Fruit fly (Drosophila melanogaster) whole organism, embryonic: ENCODE measurements around the gene Tace.

Experiments used
- Bdp1 ChIP-seq: fragments of 200-800 bp; sonication (Bioruptor generic); optimal IDR thresholded peaks from 3 replicates; lab custom pipeline; 2016; ENCODE audit warnings: missing biosample characterization, missing genetic modification characterization
- C15 ChIP-seq: fragments of 200-800 bp; sonication (Bioruptor generic); IDR thresholded peaks from 3 replicates; pipeline ENCODE4 v1.3.6; 2022; ENCODE audit warnings: missing biosample characterization, missing genetic modification characterization
- CG10274 ChIP-seq: fragments of 200-800 bp; sonication (Bioruptor generic); optimal IDR thresholded peaks from 3 replicates; lab custom pipeline; 2017; ENCODE audit warnings: missing biosample characterization, mild to moderate bottlenecking, missing genetic modification characterization
- CG11093 ChIP-seq: fragments of 200-800 bp; sonication (Bioruptor generic); IDR thresholded peaks from 3 replicates; pipeline ENCODE4 v1.3.6; 2022; ENCODE audit warnings: missing biosample characterization, missing genetic modification characterization
- CG11723 ChIP-seq: fragments of 200-800 bp; sonication (Bioruptor generic); optimal IDR thresholded peaks from 2 replicates; lab custom pipeline; 2017; ENCODE audit warnings: missing biosample characterization, mild to moderate bottlenecking, missing genetic modification characterization
- CG12071 ChIP-seq: fragments of 200-800 bp; sonication (Bioruptor generic); optimal IDR thresholded peaks from 3 replicates; lab custom pipeline; 2018; ENCODE audit warnings: missing biosample characterization, mild to moderate bottlenecking, missing genetic modification characterization
- CG12942 ChIP-seq: fragments of 200-800 bp; sonication (Bioruptor generic); optimal IDR thresholded peaks from 3 replicates; lab custom pipeline; 2016; ENCODE audit warnings: missing biosample characterization, missing genetic modification characterization
- CG13775 ChIP-seq: fragments of 200-800 bp; sonication (Bioruptor generic); optimal IDR thresholded peaks from 3 replicates; lab custom pipeline; 2017; ENCODE audit warnings: missing biosample characterization, mild to moderate bottlenecking, missing genetic modification characterization
- CG17829 ChIP-seq: fragments of 200-800 bp; optimal IDR thresholded peaks from 2 replicates; lab custom pipeline; 2019; ENCODE audit warnings: missing biosample characterization, mild to moderate bottlenecking, missing genetic modification characterization, moderate library complexity
- CG18764 ChIP-seq: fragments of 200-800 bp; sonication (Bioruptor generic); optimal IDR thresholded peaks from 3 replicates; lab custom pipeline; 2016; ENCODE audit warnings: missing biosample characterization, missing genetic modification characterization
- CG2889 ChIP-seq: fragments of 200-800 bp; sonication (Bioruptor generic); IDR thresholded peaks from 3 replicates; pipeline ENCODE4 v1.3.6; 2022; ENCODE audit warnings: missing biosample characterization, missing genetic modification characterization
- CG30020 ChIP-seq: fragments of 200-800 bp; optimal IDR thresholded peaks from 2 replicates; lab custom pipeline; 2019; ENCODE audit warnings: missing biosample characterization, mild to moderate bottlenecking, missing genetic modification characterization, moderate library complexity
- CG32772 ChIP-seq: fragments of 200-800 bp; sonication (Bioruptor generic); IDR thresholded peaks from 2 replicates; pipeline ENCODE4 v1.3.6; 2022; ENCODE audit warnings: missing biosample characterization, missing genetic modification characterization
- CG3995 ChIP-seq: fragments of 200-800 bp; sonication (Bioruptor generic); optimal IDR thresholded peaks from 3 replicates; lab custom pipeline; 2016; ENCODE audit warnings: missing biosample characterization, missing genetic modification characterization
- CG4424 ChIP-seq: fragments of 200-800 bp; sonication (Bioruptor generic); optimal IDR thresholded peaks from 3 replicates; lab custom pipeline; 2016; ENCODE audit warnings: missing biosample characterization, missing genetic modification characterization
- CG4820 ChIP-seq: fragments of 200-800 bp; sonication (Bioruptor generic); optimal IDR thresholded peaks from 3 replicates; lab custom pipeline; 2016; ENCODE audit warnings: missing biosample characterization, missing genetic modification characterization
- CG6272 ChIP-seq: fragments of 200-800 bp; sonication (Bioruptor generic); IDR thresholded peaks from 2 replicates; pipeline ENCODE4 v1.3.6; 2022; ENCODE audit warnings: missing biosample characterization, missing genetic modification characterization
- CG6791 ChIP-seq: fragments of 200-800 bp; sonication (Bioruptor generic); IDR thresholded peaks from 3 replicates; pipeline ENCODE4 v1.3.6; 2022; ENCODE audit warnings: missing biosample characterization, missing genetic modification characterization; ENCODE audit not compliant: partially characterized antibody
- CG6813 ChIP-seq: fragments of 200-800 bp; sonication (Bioruptor generic); optimal IDR thresholded peaks from 2 replicates; lab custom pipeline; 2017; ENCODE audit warnings: missing biosample characterization, missing genetic modification characterization, mild to moderate bottlenecking, moderate library complexity, missing genetic modification reagents
- CG7372 ChIP-seq: fragments of 200-800 bp; sonication (Bioruptor generic); IDR thresholded peaks from 2 replicates; pipeline ENCODE4 v1.3.6; 2022; ENCODE audit warnings: missing biosample characterization, missing genetic modification characterization
- CG7556 ChIP-seq: fragments of 200-800 bp; sonication (Bioruptor generic); optimal IDR thresholded peaks from 2 replicates; lab custom pipeline; 2017; ENCODE audit warnings: missing biosample characterization, mild to moderate bottlenecking, missing genetic modification characterization
- CG7928 ChIP-seq: fragments of 200-800 bp; sonication (Bioruptor generic); optimal IDR thresholded peaks from 2 replicates; lab custom pipeline; 2017; ENCODE audit warnings: missing biosample characterization, mild to moderate bottlenecking, missing genetic modification characterization
- CG8944 ChIP-seq: fragments of 200-800 bp; sonication (Bioruptor generic); optimal IDR thresholded peaks from 3 replicates; lab custom pipeline; 2016; ENCODE audit warnings: missing biosample characterization, missing genetic modification characterization
- CG9876 ChIP-seq: fragments of 200-800 bp; sonication (Bioruptor generic); optimal IDR thresholded peaks from 2 replicates; lab custom pipeline; 2016; ENCODE audit warnings: missing biosample characterization, missing genetic modification characterization
- Camta ChIP-seq: fragments of 200-800 bp; sonication (Bioruptor generic); optimal IDR thresholded peaks from 2 replicates; lab custom pipeline; 2016; ENCODE audit warnings: missing biosample characterization, missing genetic modification characterization
- Doc2 ChIP-seq: fragments of 200-800 bp; sonication (Bioruptor generic); IDR thresholded peaks from 2 replicates; pipeline ENCODE4 v1.3.6; 2022; ENCODE audit warnings: missing biosample characterization, missing genetic modification characterization
- Doc3 ChIP-seq: fragments of 200-800 bp; sonication (Bioruptor generic); IDR thresholded peaks from 3 replicates; pipeline ENCODE4 v1.3.6; 2022; ENCODE audit warnings: missing biosample characterization, missing genetic modification characterization; ENCODE audit not compliant: partially characterized antibody
- ERR ChIP-seq: fragments of 200-800 bp; sonication (Bioruptor generic); optimal IDR thresholded peaks from 2 replicates; lab custom pipeline; 2016; ENCODE audit warnings: missing biosample characterization, missing genetic modification characterization
- HLHmδ ChIP-seq: fragments of 200-800 bp; sonication (Bioruptor generic); optimal IDR thresholded peaks from 2 replicates; lab custom pipeline; 2018; ENCODE audit warnings: missing biosample characterization, mild to moderate bottlenecking, missing genetic modification characterization, moderate library complexity
- HmgD ChIP-seq: fragments of 200-800 bp; sonication (Bioruptor generic); optimal IDR thresholded peaks from 3 replicates; lab custom pipeline; 2016; ENCODE audit warnings: missing biosample characterization, missing genetic modification characterization
- HmgZ ChIP-seq: fragments of 200-800 bp; sonication (Bioruptor generic); optimal IDR thresholded peaks from 2 replicates; lab custom pipeline; 2018; ENCODE audit warnings: missing biosample characterization, mild to moderate bottlenecking, missing genetic modification characterization
- Hsf ChIP-seq: fragments of 200-800 bp; sonication (Bioruptor generic); optimal IDR thresholded peaks from 3 replicates; lab custom pipeline; 2016; ENCODE audit warnings: missing biosample characterization, missing genetic modification characterization
- MTF-1 ChIP-seq: fragments of 200-800 bp; sonication (Bioruptor generic); optimal IDR thresholded peaks from 2 replicates; lab custom pipeline; 2018; ENCODE audit warnings: missing biosample characterization, mild to moderate bottlenecking, missing genetic modification characterization, borderline replicate concordance
- Mrtf ChIP-seq: fragments of 200-800 bp; sonication (Bioruptor generic); IDR thresholded peaks from 3 replicates; pipeline ENCODE4 v1.3.6; 2022; ENCODE audit warnings: missing biosample characterization, missing genetic modification characterization
- Oaz ChIP-seq: fragments of 200-800 bp; sonication (Bioruptor generic); IDR thresholded peaks from 2 replicates; pipeline ENCODE4 v1.3.6; 2022; ENCODE audit warnings: missing biosample characterization, missing genetic modification characterization
- Ssrp ChIP-seq: fragments of 200-800 bp; sonication (Bioruptor generic); optimal IDR thresholded peaks from 2 replicates; lab custom pipeline; 2018; ENCODE audit warnings: missing biosample characterization, mild to moderate bottlenecking, missing genetic modification characterization, moderate library complexity
- Vsx1 ChIP-seq: fragments of 200-800 bp; sonication (Bioruptor generic); optimal IDR thresholded peaks from 2 replicates; lab custom pipeline; 2017; ENCODE audit warnings: missing biosample characterization, mild to moderate bottlenecking, missing genetic modification characterization, missing genetic modification reagents
- amos ChIP-seq: fragments of 200-800 bp; sonication (Bioruptor generic); IDR thresholded peaks from 2 replicates; pipeline ENCODE4 v1.3.6; 2022; ENCODE audit warnings: missing biosample characterization, missing genetic modification characterization; ENCODE audit not compliant: partially characterized antibody
- aop ChIP-seq: fragments of 200-800 bp; sonication (Bioruptor generic); IDR thresholded peaks from 2 replicates; pipeline ENCODE4 v1.3.6; 2022; ENCODE audit warnings: missing biosample characterization, missing genetic modification characterization
- bowl ChIP-seq: fragments of 200-800 bp; sonication (Bioruptor generic); IDR thresholded peaks from 2 replicates; pipeline ENCODE4 v1.3.6; 2022; ENCODE audit warnings: missing biosample characterization, missing genetic modification characterization
- br ChIP-seq: fragments of >200 bp; optimal IDR thresholded peaks from 2 replicates; lab custom pipeline; 2017
- cad ChIP-seq: fragments of >200 bp; optimal IDR thresholded peaks from 2 replicates; lab custom pipeline; 2017; ENCODE audit warnings: missing biosample characterization, missing genetic modification characterization
- dysf ChIP-seq: fragments of 200-800 bp; sonication (Bioruptor generic); IDR thresholded peaks from 3 replicates; pipeline ENCODE4 v1.3.6; 2022; ENCODE audit warnings: missing biosample characterization, missing genetic modification characterization
- emc ChIP-seq: fragments of 200-800 bp; sonication (Bioruptor generic); optimal IDR thresholded peaks from 2 replicates; lab custom pipeline; 2016; ENCODE audit warnings: missing biosample characterization, missing genetic modification characterization
- eyg ChIP-seq: fragments of 200-800 bp; sonication (Bioruptor generic); optimal IDR thresholded peaks from 3 replicates; lab custom pipeline; 2016; ENCODE audit warnings: missing biosample characterization, missing genetic modification characterization
- fd96Cb ChIP-seq: fragments of 200-800 bp; sonication (Bioruptor generic); optimal IDR thresholded peaks from 2 replicates; lab custom pipeline; 2018; ENCODE audit warnings: missing biosample characterization, mild to moderate bottlenecking, missing genetic modification characterization, moderate library complexity
- h ChIP-seq: fragments of >200 bp; optimal IDR thresholded peaks from 2 replicates; lab custom pipeline; 2017
- klu ChIP-seq: fragments of 200-800 bp; sonication (Bioruptor generic); IDR thresholded peaks from 2 replicates; pipeline ENCODE4 v1.3.6; 2022; ENCODE audit warnings: missing biosample characterization, missing genetic modification characterization
- nom ChIP-seq: fragments of 200-800 bp; sonication (Bioruptor generic); optimal IDR thresholded peaks from 2 replicates; lab custom pipeline; 2017; ENCODE audit warnings: missing biosample characterization, missing genetic modification characterization, mild to moderate bottlenecking, moderate library complexity, missing genetic modification reagents
- psq ChIP-seq: fragments of 200-800 bp; sonication (Bioruptor generic); optimal IDR thresholded peaks from 2 replicates; lab custom pipeline; 2017; ENCODE audit warnings: missing biosample characterization, missing genetic modification characterization
- sens ChIP-seq: fragments of 200-800 bp; sonication (Bioruptor generic); peaks from one replicate; lab custom pipeline; 2016; ENCODE audit warnings: missing biosample characterization, missing genetic modification characterization
- tx ChIP-seq: fragments of 200-800 bp; sonication (Bioruptor generic); optimal IDR thresholded peaks from 2 replicates; lab custom pipeline; 2016; ENCODE audit warnings: missing biosample characterization, missing genetic modification characterization
- usp ChIP-seq: fragments of >200 bp; optimal IDR thresholded peaks from 2 replicates; lab custom pipeline; 2017; ENCODE audit warnings: missing biosample characterization, missing genetic modification characterization
- wor ChIP-seq: fragments of 200-800 bp; sonication (Bioruptor generic); IDR thresholded peaks from 2 replicates; pipeline ENCODE4 v1.3.6; 2022; ENCODE audit warnings: missing biosample characterization, missing genetic modification characterization

The Tace gene

dm6 chr3R:29982027-29982426 is 18.3 kb upstream of the Tace start (continued):
- TF ChIP-seq CG4820 (GFP tag; lab: Kevin White, UChicago) = no peak
- TF ChIP-seq Oaz (GFP tag; lab: Robert Waterston, UW) = no peak
- TF ChIP-seq CG30020 (tag; lab: Kevin White, UChicago) = no peak
- no peak for TF ChIP-seq br (lab: Kevin White, UChicago)
- TF ChIP-seq ERR (GFP tag; lab: Kevin White, UChicago) = no peak
- TF ChIP-seq tx (GFP tag; lab: Kevin White, UChicago) = no peak
- no peak for TF ChIP-seq HLHmδ (GFP tag; lab: Kevin White, UChicago)
- no peak for TF ChIP-seq CG6791
- no peak for TF ChIP-seq Vsx1 (GFP tag; lab: Kevin White, UChicago)
- no peak for TF ChIP-seq CG9876 (GFP tag; lab: Kevin White, UChicago)
- no peak for TF ChIP-seq klu
- no peak for TF ChIP-seq h
- TF ChIP-seq fd96Cb (tag; lab: Kevin White, UChicago) = no peak
- TF ChIP-seq CG3995 (GFP tag; lab: Kevin White, UChicago) = no peak
- TF ChIP-seq CG11093 (GFP tag; lab: Robert Waterston, UW) = no peak
- no peak for TF ChIP-seq MTF-1 (GFP tag; lab: Kevin White, UChicago)
- no peak for TF ChIP-seq CG18764
- no peak for TF ChIP-seq nom (GFP tag; lab: Kevin White, UChicago)
- TF ChIP-seq CG10274 (GFP tag; lab: Kevin White, UChicago) = no peak
- no peak for TF ChIP-seq CG6272 (GFP tag; lab: Robert Waterston, UW)
- TF ChIP-seq Mrtf (GFP tag; lab: Robert Waterston, UW) = no peak
- TF ChIP-seq dysf = peak; percentile 60
- TF ChIP-seq Doc3 (GFP tag; lab: Robert Waterston, UW) = no peak
- TF ChIP-seq wor (GFP tag; lab: Robert Waterston, UW) = no peak
- TF ChIP-seq usp (GFP tag; lab: Kevin White, UChicago) = no peak
- TF ChIP-seq CG12071 (GFP tag; lab: Kevin White, UChicago) = no peak
- TF ChIP-seq bowl = no peak
- no peak for TF ChIP-seq CG6813 (GFP tag; lab: Kevin White, UChicago)
- TF ChIP-seq CG4424 = no peak
- TF ChIP-seq CG7372 = no peak
- TF ChIP-seq CG2889 (GFP tag; lab: Robert Waterston, UW) = 0 out of 3 replicates have a peak, but pooled peaks have one; percentile 18
- TF ChIP-seq CG32772 (GFP tag; lab: Robert Waterston, UW) = no peak
- no peak for TF ChIP-seq CG8944
- no peak for TF ChIP-seq amos (GFP tag; lab: Robert Waterston, UW)
- TF ChIP-seq cad (GFP tag; lab: Kevin White, UChicago) = no peak
- TF ChIP-seq CG11723 (GFP tag; lab: Kevin White, UChicago) = no peak
- TF ChIP-seq Camta (GFP tag; lab: Kevin White, UChicago) = no peak
- no peak for TF ChIP-seq HmgD (GFP tag; lab: Kevin White, UChicago)
- no peak for TF ChIP-seq aop (GFP tag; lab: Robert Waterston, UW)
- no peak for TF ChIP-seq CG17829 (tag; lab: Kevin White, UChicago)
- TF ChIP-seq eyg (GFP tag; lab: Kevin White, UChicago) = no peak
- TF ChIP-seq HmgZ (tag; lab: Kevin White, UChicago) = no peak
- TF ChIP-seq CG7928 (GFP tag; lab: Kevin White, UChicago) = no peak
- TF ChIP-seq Hsf (GFP tag; lab: Kevin White, UChicago) = no peak
- TF ChIP-seq emc (GFP tag; lab: Kevin White, UChicago) = no peak
- TF ChIP-seq CG7556 (GFP tag; lab: Kevin White, UChicago) = no peak
- no peak for TF ChIP-seq CG13775
- TF ChIP-seq Ssrp (tag; lab: Kevin White, UChicago) = no peak
- no peak for TF ChIP-seq sens (GFP tag; lab: Kevin White, UChicago)
- no peak for TF ChIP-seq Bdp1 (GFP tag; lab: Kevin White, UChicago)
- no peak for TF ChIP-seq CG12942 (GFP tag; lab: Kevin White, UChicago)
- no peak for TF ChIP-seq Doc2 (GFP tag; lab: Robert Waterston, UW)
- TF ChIP-seq psq (GFP tag; lab: Kevin White, UChicago) = no peak
- no peak for TF ChIP-seq C15 (GFP tag; lab: Robert Waterston, UW)
